Worm (Caenorhabditis elegans): Measurements from ENCODE around the gene sri-9.

ce11 chrV:16966636-16967035 lies 34.6 kb upstream of the sri-9 start, which contains the start of gene fbxa-90:
- no peak for TF ChIP-seq hmg-20 (GFP tag; IDR thresholded peaks at IDR 0.05)
- no peak for TF ChIP-seq unc-62 (GFP tag; optimal IDR thresholded peaks at IDR 0.05)
- no peak for TF ChIP-seq zfh-2 (GFP tag; conservative IDR thresholded peaks at IDR 0.05)
- TF ChIP-seq lin-35 (GFP tag; optimal IDR thresholded peaks at IDR 0.05), result no peak
- no peak for TF ChIP-seq lin-54 (GFP tag; optimal IDR thresholded peaks at IDR 0.05)
- TF ChIP-seq madf-10 (tag; optimal IDR thresholded peaks at IDR 0.05), result no peak
- TF ChIP-seq ets-4 (GFP tag; optimal IDR thresholded peaks at IDR 0.05), result no peak
- TF ChIP-seq pha-4 (tag; optimal IDR thresholded peaks at IDR 0.05), result no peak
- TF ChIP-seq nfya-1 (tag; optimal IDR thresholded peaks at IDR 0.05; ENCODE audit: borderline replicate concordance, insufficient read depth), result no peak
- no peak for TF ChIP-seq ztf-26 (tag; optimal IDR thresholded peaks at IDR 0.05)
- TF ChIP-seq ama-1 (optimal IDR thresholded peaks at IDR 0.05), result no peak
- TF ChIP-seq ama-1 (GFP tag; optimal IDR thresholded peaks at IDR 0.05), result no peak
